Fruit fly (Drosophila melanogaster): ENCODE data around the gene CG9123.

The CG9123 gene

DNA sequence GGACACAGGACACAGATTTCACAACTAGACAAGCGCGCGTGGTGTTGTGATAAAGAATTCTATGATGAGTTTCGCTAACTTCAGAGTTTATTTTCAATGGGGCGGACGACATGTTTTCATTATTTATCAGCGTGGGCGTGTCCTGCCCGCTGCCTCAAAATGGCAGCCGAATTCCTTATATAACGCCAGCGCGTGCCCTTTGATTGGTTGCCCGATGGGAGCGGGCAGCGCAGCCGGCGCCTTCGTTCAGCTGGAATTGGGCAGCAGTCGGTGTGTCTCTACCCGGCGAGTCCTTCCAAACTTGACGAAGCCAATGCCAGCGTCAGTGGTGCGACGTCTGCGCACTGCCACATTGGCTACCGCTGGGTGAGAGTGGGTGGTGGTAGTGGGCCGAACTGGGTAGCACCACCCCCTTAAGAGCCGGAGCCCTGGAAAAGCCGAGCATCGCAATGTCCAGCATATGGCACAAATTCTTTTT lies 37.1 kb upstream of the CG9123 start, which contains the start of gene acj6:
Gene acj6 (minus strand): TSS at position 51 of the 478 bp plus-strand sequence.
- TF ChIP-seq CG11902 (GFP tag; optimal IDR thresholded peaks at IDR 0.05) (no peak), CG11762 (GFP tag; optimal IDR thresholded peaks at IDR 0.05; ENCODE audit: insufficient read depth) (no peak), vri (GFP tag; optimal IDR thresholded peaks at IDR 0.05) (no peak), Hr39 (GFP tag; optimal IDR thresholded peaks at IDR 0.05) (no peak), fd59A (GFP tag; optimal IDR thresholded peaks at IDR 0.05) (no peak), fkh (GFP tag; optimal IDR thresholded peaks at IDR 0.05) (no peak), svp (GFP tag) (no peak), achi (GFP tag; optimal IDR thresholded peaks at IDR 0.05) (no peak), eg (GFP tag; IDR thresholded peaks at IDR 0.05) (no peak), net (GFP tag; optimal IDR thresholded peaks at IDR 0.05) (no peak), spab (GFP tag; optimal IDR thresholded peaks at IDR 0.05) (no peak), CG8632 (GFP tag; optimal IDR thresholded peaks at IDR 0.05) (no peak), CG11294 (GFP tag; IDR thresholded peaks at IDR 0.05) (no peak), CG10631 (GFP tag; optimal IDR thresholded peaks at IDR 0.05) (no peak), Ets96B (tag; optimal IDR thresholded peaks at IDR 0.05) (no peak), CG6276 (GFP tag; optimal IDR thresholded peaks at IDR 0.05) (no peak), CG6792 (GFP tag; optimal IDR thresholded peaks at IDR 0.05) (no peak), CG8319 (GFP tag; optimal IDR thresholded peaks at IDR 0.05) (no peak), ss (GFP tag; optimal IDR thresholded peaks at IDR 0.05) (no peak)

DNA sequence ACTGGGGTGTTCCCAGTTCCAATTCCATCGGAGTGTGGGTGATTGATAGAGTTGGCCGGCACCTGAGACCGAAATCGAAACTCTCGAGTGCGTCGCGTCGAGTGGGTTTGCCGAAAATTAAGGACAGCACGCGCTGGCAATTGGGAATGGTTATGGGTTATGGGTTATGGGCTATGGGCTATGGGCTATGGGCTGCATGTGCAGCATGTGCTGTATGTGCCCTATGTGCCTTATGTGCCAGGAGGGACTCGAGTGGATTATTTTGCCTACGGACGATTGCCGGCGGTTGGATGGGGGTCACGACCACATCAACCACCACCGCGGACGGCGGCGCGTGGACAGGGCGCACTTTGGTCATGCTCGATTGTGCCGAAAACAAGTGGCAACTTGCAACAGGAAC lies 28.2 kb upstream of the CG9123 start:
- TF ChIP-seq CG6276 (GFP tag; optimal IDR thresholded peaks at IDR 0.05) (no peak), spab (GFP tag; optimal IDR thresholded peaks at IDR 0.05) (no peak), CG34406 (GFP tag; optimal IDR thresholded peaks at IDR 0.05) (no peak), ss (GFP tag; optimal IDR thresholded peaks at IDR 0.05) (no peak), CG3032 (tag; optimal IDR thresholded peaks at IDR 0.05) (no peak), Sox102F (GFP tag; optimal IDR thresholded peaks at IDR 0.05) (no peak), Lpt (GFP tag; optimal IDR thresholded peaks at IDR 0.05) (no peak), CG32006 (GFP tag; optimal IDR thresholded peaks at IDR 0.05) (no peak), fkh (GFP tag; optimal IDR thresholded peaks at IDR 0.05) (no peak), Hr38 (GFP tag; optimal IDR thresholded peaks at IDR 0.05) (no peak), svp (GFP tag) (no peak), CG6808 (GFP tag; optimal IDR thresholded peaks at IDR 0.05) (no peak), CG16779 (tag; optimal IDR thresholded peaks at IDR 0.05) (no peak), CG15336 (GFP tag; IDR thresholded peaks at IDR 0.05) (no peak), eg (GFP tag; IDR thresholded peaks at IDR 0.05) (no peak), lz (GFP tag; optimal IDR thresholded peaks at IDR 0.05) (no peak), dac (GFP tag; optimal IDR thresholded peaks at IDR 0.05) (no peak), vri (GFP tag; optimal IDR thresholded peaks at IDR 0.05) (no peak), dsx (GFP tag; optimal IDR thresholded peaks at IDR 0.05; ENCODE audit: poor library complexity, severe bottlenecking) (no peak)

DNA sequence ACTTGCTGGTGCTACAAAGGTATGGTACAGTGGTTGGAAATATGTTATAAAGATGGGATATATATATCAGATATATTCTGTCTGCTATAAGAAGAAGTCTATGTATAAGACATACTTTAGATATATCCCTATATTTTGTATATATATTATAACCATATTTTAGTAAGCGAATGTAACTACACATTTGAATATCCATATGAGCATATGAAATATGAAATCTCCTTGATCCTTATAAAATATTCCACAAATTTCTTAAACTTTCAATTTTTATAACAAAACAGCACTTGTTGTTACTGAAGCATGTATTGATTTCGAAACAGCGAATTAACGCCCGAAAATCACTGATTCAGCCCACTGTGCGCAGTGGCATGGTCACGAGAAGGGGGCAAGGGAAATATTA lies 22.6 kb upstream of the CG9123 start:
- peak; percentile 55 for TF ChIP-seq svp (GFP tag)
- TF ChIP-seq vri (GFP tag; optimal IDR thresholded peaks at IDR 0.05): no peak
- peak; percentile 47 for TF ChIP-seq acj6 (GFP tag; optimal IDR thresholded peaks at IDR 0.05)
- TF ChIP-seq net (GFP tag; optimal IDR thresholded peaks at IDR 0.05): no peak
- no peak for TF ChIP-seq CG8319 (GFP tag; optimal IDR thresholded peaks at IDR 0.05)
- TF ChIP-seq CG10669 (GFP tag; optimal IDR thresholded peaks at IDR 0.05): peak; percentile 4
- TF ChIP-seq CG34406 (GFP tag; optimal IDR thresholded peaks at IDR 0.05): no peak
- no peak for TF ChIP-seq Ets21C (GFP tag; optimal IDR thresholded peaks at IDR 0.05)

DNA sequence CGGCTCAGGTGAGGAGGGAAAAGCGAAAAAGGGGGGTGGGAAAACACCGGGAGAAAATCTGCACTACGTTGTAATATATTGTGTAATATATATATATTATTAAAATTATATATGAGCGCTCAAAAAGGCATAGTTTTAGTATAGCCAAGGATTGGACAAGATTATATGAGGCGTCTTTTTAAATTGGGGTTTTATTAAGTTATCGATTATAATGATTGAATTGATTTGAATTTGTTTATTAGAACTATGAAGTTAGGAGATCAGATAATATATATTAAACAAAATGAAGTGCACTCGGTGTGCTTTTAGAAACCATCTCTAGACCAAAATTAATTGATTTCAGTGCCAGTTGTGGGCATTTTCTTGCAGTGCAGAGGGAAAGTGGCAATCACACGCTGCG lies 21.7 kb upstream of the CG9123 start:
- TF ChIP-seq ss (GFP tag; optimal IDR thresholded peaks at IDR 0.05): peak in 1 of 2 experiments; percentile 20
- peak; percentile 27 for TF ChIP-seq acj6 (GFP tag; optimal IDR thresholded peaks at IDR 0.05)
- no peak for TF ChIP-seq CG6163 (GFP tag; IDR thresholded peaks at IDR 0.05)
- no peak for TF ChIP-seq CG8319 (GFP tag; optimal IDR thresholded peaks at IDR 0.05)
- TF ChIP-seq Ets21C (GFP tag; optimal IDR thresholded peaks at IDR 0.05): no peak
- TF ChIP-seq Sox14 (GFP tag; optimal IDR thresholded peaks at IDR 0.05): no peak
- no peak for TF ChIP-seq fd59A (GFP tag; optimal IDR thresholded peaks at IDR 0.05)
- peak; percentile 21 for TF ChIP-seq Eip78C (GFP tag)
- no peak for TF ChIP-seq CG11902 (GFP tag; optimal IDR thresholded peaks at IDR 0.05)
- TF ChIP-seq CG3032 (tag; optimal IDR thresholded peaks at IDR 0.05): peak; percentile 20
- no peak for TF ChIP-seq CG10631 (GFP tag; optimal IDR thresholded peaks at IDR 0.05)
- no peak for TF ChIP-seq CG32006 (GFP tag; optimal IDR thresholded peaks at IDR 0.05)
- peak; percentile 12 for TF ChIP-seq CG3919 (GFP tag; optimal IDR thresholded peaks at IDR 0.05)
- TF ChIP-seq net (GFP tag; optimal IDR thresholded peaks at IDR 0.05): no peak
- no peak for TF ChIP-seq Lpt (GFP tag; optimal IDR thresholded peaks at IDR 0.05)
- no peak for TF ChIP-seq eg (GFP tag; IDR thresholded peaks at IDR 0.05)
- no peak for TF ChIP-seq fkh (GFP tag; optimal IDR thresholded peaks at IDR 0.05)

Data from whole organism, prepupa.